Worm (Caenorhabditis elegans) whole organism, L3 larva: ENCODE data around the gene F32H5.3.

Experiments used
- lin-39 ChIP-seq: fragments of 150-350 bp; optimal IDR thresholded peaks from 2 replicates; lab custom pipeline; 2018; ENCODE audit warnings: missing biosample characterization, missing genetic modification reagents, missing genetic modification characterization
- ztf-11 ChIP-seq: fragments of 150-350 bp; optimal IDR thresholded peaks from 2 replicates; lab custom pipeline; 2014; ENCODE audit warnings: missing biosample characterization, missing genetic modification characterization

DNA sequence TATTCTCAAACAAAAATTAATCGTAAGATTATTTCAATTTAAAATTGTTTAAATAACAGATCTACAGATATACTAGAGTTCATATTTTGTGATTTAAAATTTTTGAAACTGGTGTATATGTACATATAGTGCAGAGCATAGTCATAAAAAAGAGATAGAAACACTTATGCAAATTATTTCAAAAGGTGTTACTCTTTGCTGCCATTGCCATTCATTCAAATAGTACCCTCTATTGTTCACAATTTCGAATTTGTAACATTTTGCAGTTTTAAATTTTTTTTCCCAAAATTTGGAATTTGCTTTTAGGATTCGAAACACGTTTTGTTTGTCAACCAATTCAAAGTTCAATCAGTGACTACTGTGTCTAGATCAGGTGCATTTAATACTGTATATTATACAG is 1.1 kb downstream of the F32H5.3 start, which contains the start of gene F32H5.4:
- TF ChIP-seq ztf-11 (tag; lab: Kevin White, UChicago) (no peak), lin-39 (tag; lab: Kevin White, UChicago) (no peak)
